Worm (Caenorhabditis elegans) whole organism, L4 larva: ENCODE data around the gene tbx-35.

Experiments used
- T20F7.1 ChIP-seq: fragments of 200-800 bp; sonication (Bioruptor generic); optimal IDR thresholded peaks from 2 replicates; lab custom pipeline; 2018; ENCODE audit warnings: mild to moderate bottlenecking, missing genetic modification characterization, missing compliant biosample characterization
- aly-2 ChIP-seq: sonication (generic microtip); optimal IDR thresholded peaks from 2 replicates; lab custom pipeline; 2018; ENCODE audit warnings: missing biosample characterization, missing genetic modification characterization
- daf-12 ChIP-seq: fragments of 150-350 bp; optimal IDR thresholded peaks from 2 replicates; lab custom pipeline; 2014; ENCODE audit warnings: missing biosample characterization, missing genetic modification reagents, missing genetic modification characterization
- hif-1 ChIP-seq, 2 experiments: sonication (generic microtip); optimal IDR thresholded peaks; 2 replicates each; lab custom pipeline; 2016 to 2017; ENCODE audit warnings: missing compliant biosample characterization in 2 of 2, missing genetic modification characterization in 2 of 2, missing genetic modification reagents in 2 of 2, missing genotype in 2 of 2, mild to moderate bottlenecking in 1 of 2
- lin-13 ChIP-seq: fragments of 150-350 bp; optimal IDR thresholded peaks from 2 replicates; lab custom pipeline; 2014; ENCODE audit warnings: missing biosample characterization, missing genetic modification reagents, missing genetic modification characterization
- nhr-48 ChIP-seq: sonication (generic microtip); optimal IDR thresholded peaks from 2 replicates; lab custom pipeline; 2016; ENCODE audit warnings: mild to moderate bottlenecking, missing genetic modification characterization, missing compliant biosample characterization
- nhr-76 ChIP-seq: fragments of 150-350 bp; optimal IDR thresholded peaks from 2 replicates; lab custom pipeline; 2014; ENCODE audit warnings: missing biosample characterization, missing genetic modification characterization
- pha-4 ChIP-seq, 2 experiments: fragments of 150-350 bp in 1 of 2; fragments of 200-800 bp in 1 of 2; sonication (Bioruptor generic) in 1 of 2; IDR thresholded peaks in 1 of 2; optimal IDR thresholded peaks in 1 of 2; 2 replicates each; pipeline versions ENCODE4 v1.3.6 to Lab custom; 2014 to 2022; ENCODE audit warnings: missing genetic modification characterization in 2 of 2, missing genetic modification reagents in 2 of 2, missing biosample characterization in 1 of 2, missing compliant biosample characterization in 1 of 2
- unc-130 ChIP-seq: sonication (generic microtip); optimal IDR thresholded peaks from 2 replicates; lab custom pipeline; 2016; ENCODE audit warnings: missing genetic modification reagents, missing genetic modification characterization, missing compliant biosample characterization
- unc-39 ChIP-seq: sonication (generic microtip); optimal IDR thresholded peaks from 2 replicates; lab custom pipeline; 2017; ENCODE audit warnings: missing biosample characterization, missing genetic modification characterization

DNA sequence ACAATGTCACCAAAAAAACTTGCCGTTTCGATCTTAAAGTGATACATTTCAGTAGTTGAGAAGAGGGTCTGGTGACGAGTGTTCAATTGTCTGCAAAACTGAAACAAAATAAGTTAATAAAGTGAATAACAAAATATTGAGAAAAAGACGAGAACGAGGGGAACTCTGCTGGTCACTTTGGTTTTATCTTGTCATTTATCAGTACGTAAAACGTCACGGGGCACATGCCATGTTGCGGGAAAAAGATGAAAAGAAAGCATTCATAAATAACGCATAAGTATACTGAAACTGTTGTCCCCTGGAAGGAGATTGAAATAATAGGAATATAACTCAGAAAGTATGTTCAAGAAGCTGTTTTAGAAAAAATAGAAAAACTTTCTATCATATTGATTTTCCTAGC lies 10.4 kb downstream of the tbx-35 start, which contains the start of gene sahd-1:
- TF ChIP-seq daf-12 (tag; lab: Kevin White, UChicago) (no peak), lin-13 (GFP tag; lab: Kevin White, UChicago) (no peak), nhr-76 (tag; lab: Kevin White, UChicago) (no peak), hif-1 (tag; optimal IDR thresholded peaks at IDR 0.05; lab: Kevin White, UChicago) (no peak), unc-39 (tag; lab: Kevin White, UChicago) (no peak), T20F7.1 (GFP tag; lab: Kevin White, UChicago) (no peak), pha-4 (GFP tag; IDR thresholded peaks at IDR 0.05; lab: Robert Waterston, UW) (no peak), pha-4 (tag; optimal IDR thresholded peaks at IDR 0.05; lab: Kevin White, UChicago) (no peak), aly-2 (tag; lab: Kevin White, UChicago) (no peak), unc-130 (GFP tag; lab: Kevin White, UChicago) (no peak), nhr-48 (tag; lab: Kevin White, UChicago) (no peak)
